Worm (Caenorhabditis elegans) whole organism, mixed stage, embryonic: ENCODE measurements around the gene clh-6.

ENCODE experiments used
- elt-1 ChIP-seq: sonication (generic microtip); optimal IDR thresholded peaks from 2 replicates; lab custom pipeline; 2017; ENCODE audit warnings: missing genetic modification characterization, mild to moderate bottlenecking, missing compliant biosample characterization, antibody characterized with exemption, moderate library complexity, borderline replicate concordance; ENCODE audit not compliant: insufficient read depth
- nhr-28 ChIP-seq: fragments of 150-350 bp; optimal IDR thresholded peaks from 2 replicates; lab custom pipeline; 2014; ENCODE audit warnings: missing biosample characterization, missing genetic modification characterization
- nhr-76 ChIP-seq: sonication (generic microtip); optimal IDR thresholded peaks from 2 replicates; lab custom pipeline; 2017; ENCODE audit warnings: missing biosample characterization, missing genetic modification characterization
- unc-62 ChIP-seq: fragments of 150-350 bp; optimal IDR thresholded peaks from 2 replicates; lab custom pipeline; 2014; ENCODE audit warnings: missing biosample characterization, missing genetic modification reagents, missing genetic modification characterization
- ztf-11 ChIP-seq: fragments of 150-350 bp; optimal IDR thresholded peaks from 2 replicates; lab custom pipeline; 2014; ENCODE audit warnings: missing biosample characterization, missing genetic modification characterization

- TF ChIP-seq nhr-76 (no peak), nhr-28 (tag; lab: Kevin White, UChicago) (no peak), elt-1 (tag; lab: Kevin White, UChicago) (no peak), unc-62 (GFP tag; lab: Kevin White, UChicago) (no peak), ztf-11 (tag; lab: Kevin White, UChicago) (no peak)
These were observed 3.4 kb downstream of the clh-6 start, which contains the start of gene R07B7.2 for ce11 chrV:12059719-12060118.
